Fruit fly (Drosophila melanogaster) whole organism, embryonic: ENCODE measurements around the gene Coq2.
A peak's percentile ranks its signal among the peaks of the same experiment; 100 is the strongest.

ENCODE experiments used
- Abd-B ChIP-seq: fragments of 200-800 bp; sonication (Bioruptor generic); optimal IDR thresholded peaks from 2 replicates; lab custom pipeline; 2018; ENCODE audit warnings: missing biosample characterization, mild to moderate bottlenecking, missing genetic modification characterization, moderate library complexity
- CG10267 ChIP-seq: fragments of 200-800 bp; sonication (Bioruptor generic); optimal IDR thresholded peaks from 2 replicates; lab custom pipeline; 2018; ENCODE audit warnings: missing biosample characterization, mild to moderate bottlenecking, missing genetic modification characterization, moderate library complexity
- CG10959 ChIP-seq: fragments of 200-800 bp; sonication (Bioruptor generic); IDR thresholded peaks from 2 replicates; pipeline ENCODE4 v1.3.6; 2022; ENCODE audit warnings: missing biosample characterization, missing genetic modification characterization
- CG11247 ChIP-seq: fragments of 200-800 bp; sonication (Bioruptor generic); IDR thresholded peaks from 2 replicates; pipeline ENCODE4 v1.3.6; 2022; ENCODE audit warnings: missing biosample characterization, missing genetic modification characterization
- CG12071 ChIP-seq: fragments of 200-800 bp; sonication (Bioruptor generic); optimal IDR thresholded peaks from 3 replicates; lab custom pipeline; 2018; ENCODE audit warnings: missing biosample characterization, mild to moderate bottlenecking, missing genetic modification characterization
- CG1233 ChIP-seq: fragments of 200-800 bp; sonication (Bioruptor generic); optimal IDR thresholded peaks from 4 replicates; lab custom pipeline; 2018; ENCODE audit warnings: missing biosample characterization, mild to moderate bottlenecking, missing genetic modification characterization
- CG12744 ChIP-seq: fragments of 200-800 bp; sonication (Bioruptor generic); optimal IDR thresholded peaks from 2 replicates; lab custom pipeline; 2016; ENCODE audit warnings: missing biosample characterization, missing genetic modification characterization
- CG14050 ChIP-seq: fragments of 200-800 bp; sonication (Bioruptor generic); IDR thresholded peaks from 3 replicates; pipeline ENCODE4 v1.3.6; 2022; ENCODE audit warnings: missing biosample characterization, missing genetic modification characterization
- CG14441 ChIP-seq: fragments of 200-800 bp; sonication (Bioruptor generic); IDR thresholded peaks from 2 replicates; pipeline ENCODE4 v1.3.6; 2022; ENCODE audit warnings: missing biosample characterization, missing genetic modification characterization
- CG14710 ChIP-seq: fragments of 200-800 bp; sonication (Bioruptor generic); optimal IDR thresholded peaks from 3 replicates; lab custom pipeline; 2019; ENCODE audit warnings: missing biosample characterization, mild to moderate bottlenecking, missing genetic modification characterization, moderate library complexity
- CG14860 ChIP-seq: fragments of 200-800 bp; sonication (Bioruptor generic); IDR thresholded peaks from 3 replicates; pipeline ENCODE4 v1.3.6; 2022; ENCODE audit warnings: missing biosample characterization, missing genetic modification characterization; ENCODE audit not compliant: partially characterized antibody
- CG15696 ChIP-seq: fragments of 200-800 bp; sonication (Bioruptor generic); optimal IDR thresholded peaks from 2 replicates; lab custom pipeline; 2019; ENCODE audit warnings: missing biosample characterization, mild to moderate bottlenecking, missing genetic modification characterization, moderate library complexity
- CG18599 ChIP-seq: fragments of 200-800 bp; sonication (Bioruptor generic); optimal IDR thresholded peaks from 3 replicates; lab custom pipeline; 2017; ENCODE audit warnings: missing biosample characterization, missing genetic modification characterization, mild to moderate bottlenecking, moderate library complexity, missing genetic modification reagents
- CG2129 ChIP-seq: fragments of 200-800 bp; sonication (Bioruptor generic); IDR thresholded peaks from 2 replicates; pipeline ENCODE4 v1.3.6; 2022; ENCODE audit warnings: missing biosample characterization, missing genetic modification characterization; ENCODE audit not compliant: partially characterized antibody
- CG2875 ChIP-seq: fragments of 200-800 bp; sonication (Bioruptor generic); optimal IDR thresholded peaks from 2 replicates; lab custom pipeline; 2017; ENCODE audit warnings: missing biosample characterization, mild to moderate bottlenecking, missing genetic modification characterization, missing genetic modification reagents
- CG34376 ChIP-seq: fragments of 200-800 bp; sonication (Bioruptor generic); optimal IDR thresholded peaks from 2 replicates; lab custom pipeline; 2018; ENCODE audit warnings: missing biosample characterization, mild to moderate bottlenecking, missing genetic modification characterization
- CG3726 ChIP-seq: fragments of 200-800 bp; sonication (Bioruptor generic); IDR thresholded peaks from 3 replicates; pipeline ENCODE4, ENCODE4 v1.3.6; 2022; ENCODE audit warnings: missing biosample characterization, missing genetic modification characterization
- CG3995 ChIP-seq: fragments of 200-800 bp; sonication (Bioruptor generic); optimal IDR thresholded peaks from 3 replicates; lab custom pipeline; 2016; ENCODE audit warnings: missing biosample characterization, missing genetic modification characterization
- CG6791 ChIP-seq: fragments of 200-800 bp; sonication (Bioruptor generic); IDR thresholded peaks from 3 replicates; pipeline ENCODE4 v1.3.6; 2022; ENCODE audit warnings: missing biosample characterization, missing genetic modification characterization; ENCODE audit not compliant: partially characterized antibody
- CG7271 ChIP-seq: fragments of 200-800 bp; sonication (Bioruptor generic); optimal IDR thresholded peaks from 2 replicates; lab custom pipeline; 2018; ENCODE audit warnings: missing biosample characterization, mild to moderate bottlenecking, missing genetic modification characterization, moderate library complexity
- CG7556 ChIP-seq: fragments of 200-800 bp; sonication (Bioruptor generic); optimal IDR thresholded peaks from 2 replicates; lab custom pipeline; 2017; ENCODE audit warnings: missing biosample characterization, mild to moderate bottlenecking, missing genetic modification characterization
- CG9797 ChIP-seq: fragments of 200-800 bp; sonication (Bioruptor generic); optimal IDR thresholded peaks from 3 replicates; lab custom pipeline; 2018; ENCODE audit warnings: missing biosample characterization, mild to moderate bottlenecking, missing genetic modification characterization
- CHES-1-like ChIP-seq: fragments of 200-800 bp; sonication (Bioruptor generic); optimal IDR thresholded peaks from 2 replicates; lab custom pipeline; 2016; ENCODE audit warnings: missing biosample characterization, missing genetic modification characterization
- CkIIα-i1 ChIP-seq: fragments of 200-800 bp; sonication (Bioruptor generic); IDR thresholded peaks from 2 replicates; pipeline ENCODE4 v1.3.6; 2022; ENCODE audit warnings: missing biosample characterization, missing genetic modification characterization
- Dbx ChIP-seq: fragments of 200-800 bp; sonication (Bioruptor generic); IDR thresholded peaks from 3 replicates; pipeline ENCODE4 v1.3.6; 2022; ENCODE audit warnings: missing biosample characterization, missing genetic modification characterization
- E2f2 ChIP-seq: fragments of 200-800 bp; sonication (Bioruptor generic); IDR thresholded peaks from 2 replicates; pipeline ENCODE4 v1.3.6; 2022; ENCODE audit warnings: missing biosample characterization, missing genetic modification characterization
- Hey ChIP-seq: fragments of 200-800 bp; sonication (Bioruptor generic); optimal IDR thresholded peaks from 3 replicates; lab custom pipeline; 2018; ENCODE audit warnings: missing biosample characterization, mild to moderate bottlenecking, missing genetic modification characterization
- Lim3 ChIP-seq: fragments of 200-800 bp; sonication (Bioruptor generic); IDR thresholded peaks from 2 replicates; pipeline ENCODE4 v1.3.6; 2022; ENCODE audit warnings: missing biosample characterization, missing genetic modification characterization
- Max ChIP-seq: fragments of 200-800 bp; sonication (Bioruptor generic); optimal IDR thresholded peaks from 2 replicates; lab custom pipeline; 2016; ENCODE audit warnings: missing biosample characterization, mild to moderate bottlenecking, missing genetic modification characterization
- Med ChIP-seq: fragments of 200-800 bp; sonication (Bioruptor generic); peaks from one replicate; lab custom pipeline; 2016; ENCODE audit warnings: missing biosample characterization, missing genetic modification characterization, mild to moderate bottlenecking, inconsistent platforms, moderate library complexity
- Nf-YB ChIP-seq: fragments of 200-800 bp; sonication (Bioruptor generic); optimal IDR thresholded peaks from 3 replicates; lab custom pipeline; 2019; ENCODE audit warnings: missing biosample characterization, mild to moderate bottlenecking, missing genetic modification characterization, moderate library complexity
- Ssrp ChIP-seq: fragments of 200-800 bp; sonication (Bioruptor generic); optimal IDR thresholded peaks from 2 replicates; lab custom pipeline; 2018; ENCODE audit warnings: missing biosample characterization, mild to moderate bottlenecking, missing genetic modification characterization, moderate library complexity
- Tbp ChIP-seq: fragments of >200 bp; optimal IDR thresholded peaks from 2 replicates; lab custom pipeline; 2018; ENCODE audit warnings: missing biosample characterization, missing genetic modification characterization
- Xbp1 ChIP-seq: fragments of 200-800 bp; sonication (Bioruptor generic); optimal IDR thresholded peaks from 3 replicates; lab custom pipeline; 2016; ENCODE audit warnings: missing biosample characterization, mild to moderate bottlenecking, missing genetic modification characterization
- bsh ChIP-seq, 2 experiments: fragments of 200-800 bp; sonication (Bioruptor generic); optimal IDR thresholded peaks; 2 replicates each; lab custom pipeline; 2017 to 2018; ENCODE audit warnings: mild to moderate bottlenecking in 2 of 2, missing biosample characterization in 2 of 2, missing genetic modification characterization in 2 of 2, moderate library complexity in 1 of 2
- da ChIP-seq: fragments of 200-800 bp; sonication (Bioruptor generic); optimal IDR thresholded peaks from 2 replicates; lab custom pipeline; 2016; ENCODE audit warnings: missing biosample characterization, missing genetic modification characterization
- dmrt11E ChIP-seq: fragments of 200-800 bp; sonication (Bioruptor generic); optimal IDR thresholded peaks from 3 replicates; lab custom pipeline; 2018; ENCODE audit warnings: missing biosample characterization, mild to moderate bottlenecking, missing genetic modification characterization, moderate library complexity
- dysf ChIP-seq: fragments of 200-800 bp; sonication (Bioruptor generic); IDR thresholded peaks from 3 replicates; pipeline ENCODE4 v1.3.6; 2022; ENCODE audit warnings: missing biosample characterization, missing genetic modification characterization
- esg ChIP-seq: fragments of 200-800 bp; sonication (Bioruptor generic); conservative IDR thresholded peaks from 2 replicates; pipeline ENCODE4 v1.3.6; 2022; ENCODE audit warnings: missing biosample characterization, missing genetic modification characterization
- ftz-f1 ChIP-seq: fragments of 200-800 bp; sonication (Bioruptor generic); optimal IDR thresholded peaks from 2 replicates; lab custom pipeline; 2016; ENCODE audit warnings: missing biosample characterization, missing genetic modification characterization
- gsb ChIP-seq: fragments of 200-800 bp; sonication (Bioruptor generic); IDR thresholded peaks from 2 replicates; pipeline ENCODE4 v1.3.6; 2022; ENCODE audit warnings: missing biosample characterization, missing genetic modification characterization
- hth ChIP-seq: fragments of >200 bp; optimal IDR thresholded peaks from 2 replicates; lab custom pipeline; 2017; ENCODE audit warnings: inconsistent platforms
- klu ChIP-seq: fragments of 200-800 bp; sonication (Bioruptor generic); IDR thresholded peaks from 2 replicates; pipeline ENCODE4 v1.3.6; 2022; ENCODE audit warnings: missing biosample characterization, missing genetic modification characterization
- knrl ChIP-seq: fragments of 200-800 bp; sonication (Bioruptor generic); IDR thresholded peaks from 3 replicates; pipeline ENCODE4 v1.3.6; 2022; ENCODE audit warnings: missing biosample characterization, missing genetic modification characterization; ENCODE audit not compliant: partially characterized antibody
- lbe ChIP-seq: fragments of 200-800 bp; sonication (Bioruptor generic); optimal IDR thresholded peaks from 2 replicates; lab custom pipeline; 2016; ENCODE audit warnings: missing biosample characterization, mild to moderate bottlenecking, missing genetic modification characterization
- mam ChIP-seq: fragments of 200-800 bp; sonication (Bioruptor generic); optimal IDR thresholded peaks from 3 replicates; lab custom pipeline; 2016; ENCODE audit warnings: missing biosample characterization, missing genetic modification characterization
- pita ChIP-seq: fragments of 200-800 bp; sonication (Bioruptor generic); optimal IDR thresholded peaks from 2 replicates; lab custom pipeline; 2017; ENCODE audit warnings: missing biosample characterization, mild to moderate bottlenecking, missing genetic modification characterization
- rib ChIP-seq: fragments of 200-800 bp; sonication (Bioruptor generic); IDR thresholded peaks from 2 replicates; pipeline ENCODE4 v1.3.6; 2022; ENCODE audit warnings: missing biosample characterization, missing genetic modification characterization
- sna ChIP-seq: fragments of 200-800 bp; sonication (Bioruptor generic); IDR thresholded peaks from 2 replicates; pipeline ENCODE4 v1.3.6; 2022; ENCODE audit warnings: missing biosample characterization, missing genetic modification characterization; ENCODE audit not compliant: partially characterized antibody
- tin ChIP-seq: fragments of 200-800 bp; sonication (Bioruptor generic); optimal IDR thresholded peaks from 3 replicates; lab custom pipeline; 2016; ENCODE audit warnings: missing biosample characterization, missing genetic modification characterization
- toy ChIP-seq: fragments of 200-800 bp; sonication (Bioruptor generic); IDR thresholded peaks from 2 replicates; pipeline ENCODE4 v1.3.6; 2022; ENCODE audit warnings: missing biosample characterization, missing genetic modification characterization
- vvl ChIP-seq: fragments of 200-800 bp; sonication (Bioruptor generic); IDR thresholded peaks from 2 replicates; pipeline ENCODE4 v1.3.6; 2022; ENCODE audit warnings: missing biosample characterization, missing genetic modification characterization

The Coq2 gene

dm6 chr3R:8269740-8270139 is 46.6 kb downstream of the Coq2 start, which contains the start of gene CG9630 (continued):
- no peak for TF ChIP-seq mam (GFP tag; lab: Kevin White, UChicago)
- TF ChIP-seq toy (GFP tag; lab: Robert Waterston, UW), result no peak
- TF ChIP-seq Lim3 (GFP tag; lab: Robert Waterston, UW), result no peak
- TF ChIP-seq dmrt11E (tag; lab: Kevin White, UChicago), result no peak
- TF ChIP-seq knrl, result 0 out of 3 replicates have a peak, but pooled peaks have one; percentile 44
- peak; percentile 87 for TF ChIP-seq Med
- no peak for TF ChIP-seq CG14441 (GFP tag; lab: Robert Waterston, UW)
- no peak for TF ChIP-seq CG12071 (GFP tag; lab: Kevin White, UChicago)
- TF ChIP-seq CG14860 (GFP tag; lab: Robert Waterston, UW), result no peak
- peak; percentile 88 for TF ChIP-seq Max (GFP tag; lab: Kevin White, UChicago)
- no peak for TF ChIP-seq tin (GFP tag; lab: Kevin White, UChicago)
- no peak for TF ChIP-seq CG14050
- no peak for TF ChIP-seq CG34376 (GFP tag; lab: Kevin White, UChicago)
- TF ChIP-seq CG18599, result no peak
- TF ChIP-seq Dbx (GFP tag; lab: Robert Waterston, UW), result no peak
- no peak for TF ChIP-seq klu (GFP tag; lab: Robert Waterston, UW)
- TF ChIP-seq pita (GFP tag; lab: Kevin White, UChicago), result no peak
- no peak for TF ChIP-seq CG1233 (GFP tag; lab: Kevin White, UChicago)
- no peak for TF ChIP-seq CG15696 (tag; lab: Kevin White, UChicago)
- peak; percentile 10 for TF ChIP-seq da (GFP tag; lab: Kevin White, UChicago)
- no peak for TF ChIP-seq CkIIα-i1 (GFP tag; lab: Robert Waterston, UW)
- no peak for TF ChIP-seq Abd-B (GFP tag; lab: Kevin White, UChicago)
- TF ChIP-seq Ssrp (tag; lab: Kevin White, UChicago), result no peak
- peak; percentile 71; the same call in 1 of the 2 replicates for TF ChIP-seq sna
- no peak for TF ChIP-seq CG7556 (GFP tag; lab: Kevin White, UChicago)
- TF ChIP-seq CG12744 (GFP tag; lab: Kevin White, UChicago), result no peak
- TF ChIP-seq rib (GFP tag; lab: Robert Waterston, UW), result no peak
- no peak for TF ChIP-seq dysf (GFP tag; lab: Robert Waterston, UW)
- no peak for TF ChIP-seq gsb (GFP tag; lab: Robert Waterston, UW)
- TF ChIP-seq CHES-1-like (GFP tag; lab: Kevin White, UChicago), result peak; percentile 36
- no peak for TF ChIP-seq Nf-YB (GFP tag; lab: Kevin White, UChicago)
- peak; percentile 97 for TF ChIP-seq CG9797 (GFP tag; lab: Kevin White, UChicago)
- TF ChIP-seq CG2129 (GFP tag; lab: Robert Waterston, UW), result peak; percentile 47
- TF ChIP-seq CG6791 (GFP tag; lab: Robert Waterston, UW), result peak; percentile 68; the same call in 2 of the 3 replicates
- TF ChIP-seq E2f2, result peak; percentile 100
- TF ChIP-seq Xbp1, result no peak
- peak; percentile 58 for TF ChIP-seq CG14710 (tag; lab: Kevin White, UChicago)
- TF ChIP-seq ftz-f1 (GFP tag; lab: Kevin White, UChicago), result no peak
- peak; percentile 52 for TF ChIP-seq CG10267 (tag; lab: Kevin White, UChicago)
- TF ChIP-seq hth (lab: Kevin White, UChicago), result no peak
- no peak for TF ChIP-seq vvl
- no peak for TF ChIP-seq CG10959 (GFP tag; lab: Robert Waterston, UW)
- no peak for TF ChIP-seq lbe
- no peak for TF ChIP-seq Tbp (GFP tag; lab: Kevin White, UChicago)
- no peak for TF ChIP-seq esg (GFP tag; lab: Robert Waterston, UW)
- TF ChIP-seq CG2875 (GFP tag; lab: Kevin White, UChicago), result no peak
- no peak for TF ChIP-seq CG7271
- no peak for TF ChIP-seq CG11247 (GFP tag; lab: Robert Waterston, UW)
- no peak for TF ChIP-seq Hey (tag; lab: Kevin White, UChicago)
- TF ChIP-seq bsh (GFP tag; optimal IDR thresholded peaks at IDR 0.05; lab: Kevin White, UChicago), result no peak
- peak; percentile 38 for TF ChIP-seq CG3995 (GFP tag; lab: Kevin White, UChicago)
- TF ChIP-seq CG3726 (GFP tag; lab: Robert Waterston, UW), result no peak
